Worm (Caenorhabditis elegans) whole organism, late embryonic: ENCODE results near the gene srsx-16.

Source experiments
- T23F11.4 ChIP-seq: fragments of 200-800 bp; sonication (Bioruptor generic); optimal IDR thresholded peaks from 2 replicates; lab custom pipeline; 2018; ENCODE audit warnings: mild to moderate bottlenecking, missing genetic modification characterization, missing compliant biosample characterization
- ceh-19 ChIP-seq: fragments of 200-800 bp; sonication (Bioruptor generic); optimal IDR thresholded peaks from 2 replicates; lab custom pipeline; 2018; ENCODE audit warnings: mild to moderate bottlenecking, missing genetic modification characterization, missing compliant biosample characterization
- fax-1 ChIP-seq: sonication (generic microtip); optimal IDR thresholded peaks from 2 replicates; lab custom pipeline; 2016; ENCODE audit warnings: missing genotype, missing genetic modification characterization, missing compliant biosample characterization
- hlh-6 ChIP-seq: sonication (generic microtip); optimal IDR thresholded peaks from 2 replicates; lab custom pipeline; 2016; ENCODE audit warnings: missing genotype, missing genetic modification characterization, missing compliant biosample characterization
- mec-3 ChIP-seq: sonication (generic microtip); optimal IDR thresholded peaks from 2 replicates; lab custom pipeline; 2016; ENCODE audit warnings: borderline replicate concordance, missing genetic modification characterization, missing compliant biosample characterization

DNA sequence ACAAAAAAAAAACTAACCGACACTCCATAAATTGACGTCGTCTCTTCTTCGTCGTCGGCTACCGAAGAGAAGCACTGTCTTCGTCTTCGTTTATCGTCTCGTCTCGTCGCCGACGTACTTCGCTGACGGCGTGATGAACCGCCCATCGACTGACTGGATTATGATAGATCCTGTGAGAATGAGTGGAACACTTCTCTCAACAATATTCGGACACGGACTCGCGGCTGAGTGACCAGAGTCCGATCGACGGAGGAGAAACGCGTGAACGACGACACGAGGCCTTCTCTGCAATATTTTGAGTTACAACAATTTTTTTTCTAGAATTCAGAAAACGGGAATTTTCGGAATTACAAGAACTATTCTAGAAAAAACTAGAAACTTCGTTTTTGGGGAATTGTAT, 40.7 kb upstream of the srsx-16 start, which contains the start of gene skn-1:
- TF ChIP-seq mec-3 (tag; lab: Kevin White, UChicago), result no peak
- TF ChIP-seq hlh-6, result no peak
- TF ChIP-seq fax-1 (tag; lab: Kevin White, UChicago), result no peak
- TF ChIP-seq T23F11.4 (GFP tag; lab: Kevin White, UChicago), result no peak
- no peak for TF ChIP-seq ceh-19 (GFP tag; lab: Kevin White, UChicago)
